Worm (Caenorhabditis elegans) whole organism, L2 larva: Measurements from ENCODE around the gene arl-3.

ENCODE experiments used
- C34F6.9 ChIP-seq: fragments of 150-350 bp; optimal IDR thresholded peaks from 2 replicates; lab custom pipeline; 2014; ENCODE audit warnings: missing biosample characterization, missing genetic modification characterization
- R02D3.7 ChIP-seq: fragments of 150-350 bp; optimal IDR thresholded peaks from 2 replicates; lab custom pipeline; 2014; ENCODE audit warnings: missing biosample characterization, missing genetic modification characterization
- ZK546.5 ChIP-seq: sonication (generic microtip); optimal IDR thresholded peaks from 2 replicates; lab custom pipeline; 2017; ENCODE audit warnings: missing biosample characterization, missing genetic modification characterization
- alr-1 ChIP-seq: fragments of 150-350 bp; optimal IDR thresholded peaks from 2 replicates; lab custom pipeline; 2014; ENCODE audit warnings: missing biosample characterization, missing genetic modification characterization
- blmp-1 ChIP-seq: sonication (generic microtip); optimal IDR thresholded peaks from 2 replicates; lab custom pipeline; 2017; ENCODE audit warnings: missing genetic modification characterization, mild to moderate bottlenecking, missing compliant biosample characterization, antibody characterized with exemption, moderate library complexity; ENCODE audit not compliant: insufficient read depth
- ceh-16 ChIP-seq: fragments of 150-350 bp; optimal IDR thresholded peaks from 2 replicates; lab custom pipeline; 2014; ENCODE audit warnings: missing biosample characterization, missing genetic modification characterization
- ceh-82 ChIP-seq: fragments of 150-350 bp; optimal IDR thresholded peaks from 2 replicates; lab custom pipeline; 2014; ENCODE audit warnings: missing biosample characterization, missing genetic modification characterization
- dmd-4 ChIP-seq: sonication (generic microtip); optimal IDR thresholded peaks from 2 replicates; lab custom pipeline; 2017; ENCODE audit warnings: missing biosample characterization, missing genetic modification characterization
- egl-27 ChIP-seq: sonication (generic microtip); optimal IDR thresholded peaks from 3 replicates; lab custom pipeline; 2017; ENCODE audit warnings: missing biosample characterization, missing genetic modification reagents, missing genetic modification characterization
- fos-1 ChIP-seq: fragments of 150-350 bp; optimal IDR thresholded peaks from 2 replicates; lab custom pipeline; 2014; ENCODE audit warnings: missing biosample characterization, missing genetic modification characterization
- gmeb-1 ChIP-seq: fragments of 150-350 bp; optimal IDR thresholded peaks from 2 replicates; lab custom pipeline; 2014; ENCODE audit warnings: missing biosample characterization, missing genetic modification characterization
- lin-11 ChIP-seq: fragments of 150-350 bp; sonication (generic microtip); optimal IDR thresholded peaks from 2 replicates; lab custom pipeline; 2014; ENCODE audit warnings: missing biosample characterization, missing genetic modification characterization, inconsistent platforms, mixed read lengths
- lsy-2 ChIP-seq, 2 experiments: fragments of 150-350 bp in 1 of 2; sonication (generic microtip) in 1 of 2; optimal IDR thresholded peaks; 2 replicates each; lab custom pipeline; 2014 to 2017; ENCODE audit warnings: missing biosample characterization in 2 of 2, missing genetic modification characterization in 2 of 2
- mab-5 ChIP-seq: fragments of 150-350 bp; optimal IDR thresholded peaks from 2 replicates; lab custom pipeline; 2014; ENCODE audit warnings: missing biosample characterization, missing genetic modification characterization
- nhr-10 ChIP-seq: sonication (generic microtip); optimal IDR thresholded peaks from 2 replicates; lab custom pipeline; 2017; ENCODE audit warnings: missing biosample characterization, missing genetic modification characterization
- nhr-11 ChIP-seq: fragments of 150-350 bp; optimal IDR thresholded peaks from 2 replicates; lab custom pipeline; 2014; ENCODE audit warnings: missing biosample characterization, missing genetic modification characterization
- nhr-12 ChIP-seq: fragments of 150-350 bp; optimal IDR thresholded peaks from 2 replicates; lab custom pipeline; 2014; ENCODE audit warnings: missing biosample characterization, missing genetic modification characterization
- nhr-21 ChIP-seq: fragments of 150-350 bp; optimal IDR thresholded peaks from 2 replicates; lab custom pipeline; 2014; ENCODE audit warnings: missing biosample characterization, missing genetic modification characterization
- nhr-23 ChIP-seq: fragments of 150-350 bp; optimal IDR thresholded peaks from 2 replicates; lab custom pipeline; 2014; ENCODE audit warnings: missing biosample characterization, missing genetic modification reagents, missing genetic modification characterization
- nhr-25 ChIP-seq: fragments of 150-350 bp; sonication (generic microtip); optimal IDR thresholded peaks from 3 replicates; lab custom pipeline; 2014; ENCODE audit warnings: missing biosample characterization, missing genetic modification characterization
- nhr-77 ChIP-seq: fragments of 150-350 bp; optimal IDR thresholded peaks from 2 replicates; lab custom pipeline; 2014; ENCODE audit warnings: missing biosample characterization, missing genetic modification characterization
- peb-1 ChIP-seq: fragments of 150-350 bp; optimal IDR thresholded peaks from 2 replicates; lab custom pipeline; 2014; ENCODE audit warnings: missing biosample characterization, missing genetic modification characterization
- sem-4 ChIP-seq: fragments of 150-350 bp; optimal IDR thresholded peaks from 2 replicates; lab custom pipeline; 2014; ENCODE audit warnings: missing biosample characterization, missing genetic modification reagents, missing genetic modification characterization
- sma-3 ChIP-seq: sonication (generic microtip); optimal IDR thresholded peaks from 2 replicates; lab custom pipeline; 2016; ENCODE audit warnings: missing genetic modification reagents, missing genetic modification characterization, missing compliant biosample characterization
- sma-9 ChIP-seq, 2 experiments: fragments of 150-350 bp in 1 of 2; sonication (generic microtip) in 1 of 2; optimal IDR thresholded peaks; 2 replicates each; lab custom pipeline; 2014 to 2016; ENCODE audit warnings: missing genetic modification characterization in 2 of 2, mild to moderate bottlenecking in 1 of 2, missing biosample characterization in 1 of 2, missing compliant biosample characterization in 1 of 2, missing genetic modification reagents in 1 of 2, moderate library complexity in 1 of 2
- snpc-4 ChIP-seq: fragments of 150-350 bp; optimal IDR thresholded peaks from 2 replicates; lab custom pipeline; 2014; ENCODE audit warnings: missing biosample characterization, missing genetic modification characterization
- unc-62 ChIP-seq: fragments of 150-350 bp; optimal IDR thresholded peaks from 2 replicates; lab custom pipeline; 2014; ENCODE audit warnings: missing biosample characterization, missing genetic modification reagents, missing genetic modification characterization
- zag-1 ChIP-seq: fragments of 150-350 bp; optimal IDR thresholded peaks from 2 replicates; lab custom pipeline; 2014; ENCODE audit warnings: missing biosample characterization, missing genetic modification characterization
- ztf-1 ChIP-seq: fragments of 200-800 bp; sonication (Bioruptor generic); conservative IDR thresholded peaks from 2 replicates; pipeline ENCODE4 v1.3.6; 2022; ENCODE audit warnings: missing genetic modification characterization, missing compliant biosample characterization
- ztf-11 ChIP-seq: sonication (generic microtip); optimal IDR thresholded peaks from 2 replicates; lab custom pipeline; 2017; ENCODE audit warnings: missing biosample characterization, missing genetic modification characterization
- ztf-4 ChIP-seq: fragments of 150-350 bp; optimal IDR thresholded peaks from 2 replicates; lab custom pipeline; 2014; ENCODE audit warnings: missing biosample characterization, missing genetic modification characterization

Gene arl-3

ce11 chrII:14610492-14611142, 4.3 kb downstream of the arl-3 start (continued):
- TF ChIP-seq nhr-23 (tag; lab: Kevin White, UChicago) (no peak), R02D3.7 (tag; lab: Kevin White, UChicago) (no peak), lin-11 (tag; lab: Kevin White, UChicago) (no peak), ztf-4 (tag; lab: Kevin White, UChicago) (no peak), dmd-4 (no peak), zag-1 (tag; lab: Kevin White, UChicago) (no peak), ztf-11 (tag; lab: Kevin White, UChicago) (no peak)

ce11 chrII:14611307-14611706, 5.0 kb downstream of the arl-3 start:
- TF ChIP-seq egl-27 (tag; lab: Kevin White, UChicago) (no peak), ceh-16 (tag; lab: Kevin White, UChicago) (no peak), nhr-25 (tag; lab: Kevin White, UChicago) (no peak), nhr-77 (tag; lab: Kevin White, UChicago) (no peak), sma-3 (GFP tag; lab: Kevin White, UChicago) (no peak), snpc-4 (no peak), dmd-4 (no peak), nhr-10 (tag; lab: Kevin White, UChicago) (no peak), ztf-1 (GFP tag; lab: Robert Waterston, UW) (no peak), ceh-82 (tag; lab: Kevin White, UChicago) (no peak), nhr-12 (no peak), C34F6.9 (tag; lab: Kevin White, UChicago) (no peak), alr-1 (tag; lab: Kevin White, UChicago) (no peak), mab-5 (tag; lab: Kevin White, UChicago) (no peak), R02D3.7 (tag; lab: Kevin White, UChicago) (no peak), nhr-21 (tag; lab: Kevin White, UChicago) (no peak), peb-1 (no peak), nhr-11 (tag; lab: Kevin White, UChicago) (no peak)

ce11 chrII:14615735-14616134, 9.5 kb downstream of the arl-3 start, which contains the start of gene mltn-9:
Gene mltn-9, plus strand, starts transcription at chrII:14616035.
- TF ChIP-seq sem-4 (tag; lab: Kevin White, UChicago) (no peak), blmp-1 (tag; lab: Kevin White, UChicago) (no peak), ZK546.5 (no peak), fos-1 (tag; lab: Kevin White, UChicago) (no peak), ceh-82 (tag; lab: Kevin White, UChicago) (no peak)

ce11 chrII:14616402-14616801, 10.1 kb downstream of the arl-3 start:
- TF ChIP-seq nhr-25 (tag; lab: Kevin White, UChicago) (peak; percentile 27), alr-1 (tag; lab: Kevin White, UChicago) (no peak), lsy-2 (tag; optimal IDR thresholded peaks at IDR 0.05; lab: Kevin White, UChicago) (peak in 1 of 2 experiments; percentile 52), blmp-1 (tag; lab: Kevin White, UChicago) (peak; percentile 34), unc-62 (GFP tag; lab: Kevin White, UChicago) (no peak), fos-1 (tag; lab: Kevin White, UChicago) (peak; percentile 27)

ce11 chrII:14616927-14617326, 10.7 kb downstream of the arl-3 start:
- TF ChIP-seq sma-9 (GFP tag; optimal IDR thresholded peaks at IDR 0.05; lab: Kevin White, UChicago) (peak; percentile 50), sma-9 (tag; optimal IDR thresholded peaks at IDR 0.05; lab: Kevin White, UChicago) (no peak), fos-1 (tag; lab: Kevin White, UChicago) (peak; percentile 62), nhr-21 (tag; lab: Kevin White, UChicago) (peak; percentile 18), ztf-4 (tag; lab: Kevin White, UChicago) (no peak), sma-3 (GFP tag; lab: Kevin White, UChicago) (peak; percentile 29), gmeb-1 (tag; lab: Kevin White, UChicago) (peak; percentile 43)
